Worm (Caenorhabditis elegans): ENCODE data around the gene W09H1.3.

The W09H1.3 gene

ce11 chrII:13195163-13195562, 10.9 kb downstream of the W09H1.3 start, which contains the start of gene lec-1 (continued):
- TF ChIP-seq F16B12.6 (tag; optimal IDR thresholded peaks at IDR 0.05) (no peak), nhr-19 (GFP tag; conservative IDR thresholded peaks at IDR 0.05) (no peak; the same call in 1 of the 2 replicates), efl-3 (GFP tag; optimal IDR thresholded peaks at IDR 0.05) (no peak), elt-3 (tag; optimal IDR thresholded peaks at IDR 0.05) (no peak), snpc-4 (tag; optimal IDR thresholded peaks at IDR 0.05) (no peak), blmp-1 (tag; optimal IDR thresholded peaks at IDR 0.05) (peak; percentile 41), egl-27 (tag; optimal IDR thresholded peaks at IDR 0.05) (no peak), nhr-90 (tag; optimal IDR thresholded peaks at IDR 0.05; ENCODE audit: poor library complexity) (no peak), unc-30 (tag; optimal IDR thresholded peaks at IDR 0.05) (no peak), mef-2 (tag; optimal IDR thresholded peaks at IDR 0.05) (no peak), hpl-2 (GFP tag; optimal IDR thresholded peaks at IDR 0.05) (no peak), C04F5.9 (tag; optimal IDR thresholded peaks at IDR 0.05) (no peak), nhr-11 (tag; optimal IDR thresholded peaks at IDR 0.05) (no peak), ceh-82 (tag; optimal IDR thresholded peaks at IDR 0.05) (peak in 2 of 3 experiments; percentile 9 to 69), hlh-17 (GFP tag; optimal IDR thresholded peaks at IDR 0.05; ENCODE audit: borderline replicate concordance) (no peak), nhr-84 (tag; optimal IDR thresholded peaks at IDR 0.05) (no peak), mab-9 (GFP tag; IDR thresholded peaks at IDR 0.05) (no peak), ceh-88 (GFP tag; IDR thresholded peaks at IDR 0.05) (no peak), nhr-237 (tag; optimal IDR thresholded peaks at IDR 0.05) (no peak), lin-14 (GFP tag; optimal IDR thresholded peaks at IDR 0.05) (peak; percentile 90), fkh-8 (tag; optimal IDR thresholded peaks at IDR 0.05) (peak; percentile 50), sox-4 (tag; optimal IDR thresholded peaks at IDR 0.05) (no peak), efl-1 (optimal IDR thresholded peaks at IDR 0.05) (peak; percentile 64 to 77), efl-1 (GFP tag; optimal IDR thresholded peaks at IDR 0.05 in 1 of 2) (peak; percentile 15 to 50), xbp-1 (tag; optimal IDR thresholded peaks at IDR 0.05) (no peak), swsn-7 (tag; optimal IDR thresholded peaks at IDR 0.05) (peak; percentile 48), lin-35 (GFP tag; optimal IDR thresholded peaks at IDR 0.05) (peak; percentile 49 to 52), ceh-8 (GFP tag; optimal IDR thresholded peaks at IDR 0.05) (no peak), dsc-1 (tag; optimal IDR thresholded peaks at IDR 0.05) (peak; percentile 58), ces-1 (GFP tag; optimal IDR thresholded peaks at IDR 0.05) (no peak), nhr-77 (tag; optimal IDR thresholded peaks at IDR 0.05) (peak; percentile 67), fos-1 (tag; optimal IDR thresholded peaks at IDR 0.05) (peak; percentile 46), nhr-20 (tag; optimal IDR thresholded peaks at IDR 0.05) (peak; percentile 60), ets-5 (GFP tag; IDR thresholded peaks at IDR 0.05) (no peak), nhr-12 (tag; optimal IDR thresholded peaks at IDR 0.05) (no peak), ceh-63 (GFP tag; optimal IDR thresholded peaks at IDR 0.05) (no peak), fkh-4 (tag; optimal IDR thresholded peaks at IDR 0.05; ENCODE audit: borderline replicate concordance) (no peak), nhr-85 (tag) (peak; percentile 80), lin-13 (GFP tag; optimal IDR thresholded peaks at IDR 0.05) (no peak), alr-1 (tag; optimal IDR thresholded peaks at IDR 0.05; ENCODE audit: borderline replicate concordance) (no peak), egl-13 (tag; optimal IDR thresholded peaks at IDR 0.05) (no peak), dpl-1 (GFP tag; optimal IDR thresholded peaks at IDR 0.05) (peak; percentile 9 to 32 (median 16)), ztf-11 (tag; optimal IDR thresholded peaks at IDR 0.05) (no peak), zag-1 (tag; optimal IDR thresholded peaks at IDR 0.05) (peak; percentile 15), nhr-71 (tag; optimal IDR thresholded peaks at IDR 0.05) (peak; percentile 70), hlh-4 (tag; optimal IDR thresholded peaks at IDR 0.05) (no peak), ceh-90 (tag; optimal IDR thresholded peaks at IDR 0.05) (no peak)
